Fruit fly (Drosophila melanogaster): ENCODE results near the gene PH4alphaMP.

- no peak for TF ChIP-seq CG8159 (tag; optimal IDR thresholded peaks at IDR 0.05)
- no peak for TF ChIP-seq Ets98B (GFP tag; IDR thresholded peaks at IDR 0.05)
- no peak for TF ChIP-seq Pif1A (GFP tag; optimal IDR thresholded peaks at IDR 0.05)
- TF ChIP-seq CG8301 (tag; optimal IDR thresholded peaks at IDR 0.05): no peak
- TF ChIP-seq D1 (tag; optimal IDR thresholded peaks at IDR 0.05): no peak
- TF ChIP-seq CG13204 (GFP tag; optimal IDR thresholded peaks at IDR 0.05): no peak
- no peak for TF ChIP-seq Snoo (tag; optimal IDR thresholded peaks at IDR 0.05)
- TF ChIP-seq EcR (GFP tag; optimal IDR thresholded peaks at IDR 0.05): peak; percentile 27
- no peak for TF ChIP-seq CG9948 (tag; optimal IDR thresholded peaks at IDR 0.05)
- TF ChIP-seq fd96Ca (GFP tag; IDR thresholded peaks at IDR 0.05): no peak
- no peak for TF ChIP-seq CG32121 (GFP tag; IDR thresholded peaks at IDR 0.05)
- TF ChIP-seq CG4496 (GFP tag; IDR thresholded peaks at IDR 0.05): no peak
- TF ChIP-seq CG15710 (tag; optimal IDR thresholded peaks at IDR 0.05): no peak
Observed at dm6 chr3R:30450690-30451343, 45.1 kb downstream of the PH4alphaMP start.

All from whole organism, pupa.